Fruit fly (Drosophila melanogaster): ENCODE measurements around the gene CG15022.
A peak's percentile ranks its signal among the peaks of the same experiment; 100 is the strongest.

CG15022 gene

DNA sequence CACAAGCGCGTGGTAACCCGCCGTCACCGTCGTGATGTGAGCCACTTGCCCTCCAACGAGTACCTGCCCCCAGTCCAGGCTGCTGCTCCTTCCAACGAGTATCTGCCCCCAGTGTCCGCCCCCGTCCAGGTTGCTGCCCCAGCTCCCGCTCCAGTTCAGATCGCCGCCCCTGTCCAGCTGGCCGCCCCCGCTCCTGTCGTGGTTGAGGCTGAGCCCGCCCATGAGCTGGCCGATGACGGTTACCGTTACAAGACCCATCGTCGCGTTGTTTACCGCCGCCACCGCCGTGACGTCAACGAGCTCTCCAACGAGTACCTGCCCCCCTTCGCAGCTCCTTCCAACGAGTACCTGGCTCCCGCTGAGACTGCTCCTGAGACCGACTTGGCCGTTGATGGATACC is 20.6 kb upstream of the CG15022 start:
- no peak for TF ChIP-seq Clk (GFP tag; optimal IDR thresholded peaks at IDR 0.05)
- no peak for TF ChIP-seq cnc (optimal IDR thresholded peaks at IDR 0.05)
- no peak for TF ChIP-seq cic (GFP tag; optimal IDR thresholded peaks at IDR 0.05)
- no peak for TF ChIP-seq CG5204 (GFP tag; optimal IDR thresholded peaks at IDR 0.05)
- no peak for TF ChIP-seq Hr96 (GFP tag; optimal IDR thresholded peaks at IDR 0.05)
- TF ChIP-seq kay (GFP tag; ENCODE audit: borderline replicate concordance), result no peak
- no peak for TF ChIP-seq tj (GFP tag; optimal IDR thresholded peaks at IDR 0.05)
- TF ChIP-seq pad (GFP tag; optimal IDR thresholded peaks at IDR 0.05), result no peak
- TF ChIP-seq CG14711 (tag; optimal IDR thresholded peaks at IDR 0.05), result no peak
- TF ChIP-seq toe (GFP tag; optimal IDR thresholded peaks at IDR 0.05), result no peak

DNA sequence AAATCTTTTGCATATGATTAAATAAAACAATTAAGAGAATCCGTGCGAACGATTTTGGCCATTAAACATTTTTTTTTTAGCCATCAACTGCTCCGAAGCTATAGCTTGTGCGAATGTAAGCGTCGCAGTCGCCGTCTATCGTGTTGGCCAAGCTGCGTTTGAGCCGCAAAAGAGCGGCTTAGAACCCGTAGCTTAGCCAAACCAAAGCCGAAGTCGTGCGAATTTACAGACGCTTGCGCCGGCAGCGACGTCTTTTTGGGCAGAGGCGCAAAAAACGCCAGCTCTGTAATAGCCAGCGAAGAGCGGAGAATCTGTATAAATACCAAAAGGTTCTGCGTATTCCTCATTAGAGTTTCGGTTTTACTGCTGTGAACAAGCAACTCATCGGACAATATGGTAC is 19.8 kb upstream of the CG15022 start, which contains the start of gene CG7465:
Gene CG7465, plus strand, starts transcription at position 346 of the 400 bp plus-strand sequence.
- TF ChIP-seq CG14711 (tag; optimal IDR thresholded peaks at IDR 0.05), result no peak
- no peak for TF ChIP-seq bab1 (GFP tag; optimal IDR thresholded peaks at IDR 0.05)
- TF ChIP-seq tj (GFP tag; optimal IDR thresholded peaks at IDR 0.05), result no peak
- TF ChIP-seq cnc (optimal IDR thresholded peaks at IDR 0.05), result no peak
- no peak for TF ChIP-seq CG12768 (GFP tag; optimal IDR thresholded peaks at IDR 0.05)
- TF ChIP-seq CG1620 (GFP tag; optimal IDR thresholded peaks at IDR 0.05), result no peak
- TF ChIP-seq Clk (GFP tag; optimal IDR thresholded peaks at IDR 0.05), result no peak
- TF ChIP-seq CG33017 (tag; optimal IDR thresholded peaks at IDR 0.05), result no peak
- no peak for TF ChIP-seq ovo (GFP tag; optimal IDR thresholded peaks at IDR 0.05)
- TF ChIP-seq CG5204 (GFP tag; optimal IDR thresholded peaks at IDR 0.05), result no peak
- no peak for TF ChIP-seq CG7045 (GFP tag; optimal IDR thresholded peaks at IDR 0.05)
- no peak for TF ChIP-seq pad (GFP tag; optimal IDR thresholded peaks at IDR 0.05)
- no peak for TF ChIP-seq kay (GFP tag; ENCODE audit: borderline replicate concordance)
- TF ChIP-seq toe (GFP tag; optimal IDR thresholded peaks at IDR 0.05), result no peak

DNA sequence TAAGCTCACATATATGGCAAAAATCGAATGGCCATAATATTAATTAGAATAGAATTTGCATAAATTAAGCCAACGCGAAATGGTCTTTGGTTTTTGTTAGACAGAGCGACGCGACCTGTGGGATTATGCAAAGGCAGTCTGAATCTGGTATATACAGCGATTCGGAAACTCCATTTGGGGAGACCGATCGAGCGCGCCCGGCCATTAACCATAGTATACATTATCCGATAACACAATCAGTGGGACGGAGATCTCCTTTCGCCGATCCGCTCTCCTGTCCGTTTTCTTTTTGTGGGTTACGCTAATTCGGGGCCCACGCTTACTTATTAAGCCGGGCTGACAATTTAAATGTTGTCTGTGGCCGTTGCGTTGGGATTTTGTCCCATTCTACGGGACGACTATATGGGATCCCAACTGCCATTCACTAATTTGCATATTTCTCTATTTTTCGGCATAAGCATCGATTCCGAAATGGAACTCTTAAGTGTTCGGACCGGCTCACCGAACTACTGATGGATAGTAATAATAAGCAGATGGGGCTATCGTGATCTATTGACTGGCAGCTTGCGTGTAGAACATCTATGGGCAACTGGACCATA is 17.6 kb upstream of the CG15022 start:
- TF ChIP-seq CG7045 (GFP tag; optimal IDR thresholded peaks at IDR 0.05), result no peak
- TF ChIP-seq Hr96 (GFP tag; optimal IDR thresholded peaks at IDR 0.05), result no peak
- TF ChIP-seq Crg-1 (GFP tag; optimal IDR thresholded peaks at IDR 0.05), result no peak
- no peak for TF ChIP-seq cnc (optimal IDR thresholded peaks at IDR 0.05)
- TF ChIP-seq kay (GFP tag; ENCODE audit: borderline replicate concordance), result no peak
- no peak for TF ChIP-seq bab1 (GFP tag; optimal IDR thresholded peaks at IDR 0.05)
- TF ChIP-seq ovo (GFP tag; optimal IDR thresholded peaks at IDR 0.05), result no peak
- no peak for TF ChIP-seq CG5204 (GFP tag; optimal IDR thresholded peaks at IDR 0.05)
- no peak for TF ChIP-seq CG1620 (GFP tag; optimal IDR thresholded peaks at IDR 0.05)
- TF ChIP-seq CG33017 (tag; optimal IDR thresholded peaks at IDR 0.05), result no peak
- no peak for TF ChIP-seq Clk (GFP tag; optimal IDR thresholded peaks at IDR 0.05)

DNA sequence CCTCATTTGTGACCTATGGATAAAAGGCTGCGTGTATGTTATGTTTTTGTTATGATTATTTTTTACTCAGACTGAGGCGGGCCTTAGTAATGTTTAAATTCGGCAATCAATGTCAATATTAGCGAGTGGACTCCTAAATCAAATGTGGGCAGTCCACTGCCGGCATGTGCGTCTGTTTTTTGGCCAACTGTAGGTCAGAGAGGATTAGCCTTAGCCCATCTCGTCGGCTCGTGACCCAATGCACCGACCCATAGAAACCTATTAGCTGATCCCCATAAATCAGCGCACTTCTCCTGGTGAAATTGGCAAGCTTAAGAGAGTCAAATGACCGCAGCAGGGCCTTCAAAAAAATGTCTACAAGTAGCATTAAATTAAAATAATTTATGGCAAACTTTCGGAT is 15.6 kb upstream of the CG15022 start:
- TF ChIP-seq CG11617 (GFP tag; optimal IDR thresholded peaks at IDR 0.05) (no peak), CG7101 (tag; optimal IDR thresholded peaks at IDR 0.05) (no peak), CG5204 (GFP tag; optimal IDR thresholded peaks at IDR 0.05) (no peak), cic (GFP tag; optimal IDR thresholded peaks at IDR 0.05) (no peak), tj (GFP tag; optimal IDR thresholded peaks at IDR 0.05) (no peak), Hr96 (GFP tag; optimal IDR thresholded peaks at IDR 0.05) (no peak), Mnt (GFP tag; optimal IDR thresholded peaks at IDR 0.05) (no peak), Clk (GFP tag; optimal IDR thresholded peaks at IDR 0.05) (no peak), CG33017 (tag; optimal IDR thresholded peaks at IDR 0.05) (no peak), bab1 (GFP tag; optimal IDR thresholded peaks at IDR 0.05) (no peak), cnc (optimal IDR thresholded peaks at IDR 0.05) (no peak), kay (GFP tag; ENCODE audit: borderline replicate concordance) (no peak), toe (GFP tag; optimal IDR thresholded peaks at IDR 0.05) (no peak)

DNA sequence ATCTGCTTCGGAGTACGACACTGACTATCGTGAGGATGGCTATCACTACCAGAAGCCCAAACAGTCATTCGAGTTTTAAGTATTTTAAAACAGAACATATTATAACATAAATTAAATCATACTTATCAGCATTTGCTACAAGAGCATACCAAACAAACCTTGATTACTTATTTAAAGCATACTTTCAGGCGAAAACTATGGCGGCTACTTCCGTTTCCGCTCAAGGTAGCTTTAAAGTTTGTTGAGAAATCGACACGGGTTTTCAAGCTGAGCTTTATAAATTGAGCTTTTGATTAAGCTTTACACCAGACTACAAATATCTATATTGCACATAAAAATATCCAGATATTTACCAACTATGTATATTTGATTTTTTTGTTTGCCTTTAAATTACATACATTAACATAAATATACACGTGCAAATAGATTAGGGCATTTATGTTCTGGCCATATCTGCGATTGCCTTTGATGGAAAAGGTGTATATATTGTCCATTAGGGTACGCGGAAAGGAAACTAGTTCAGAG is 14.9 kb upstream of the CG15022 start:
- TF ChIP-seq CG33017 (tag; optimal IDR thresholded peaks at IDR 0.05) (no peak), CG1620 (GFP tag; optimal IDR thresholded peaks at IDR 0.05) (no peak), Hr96 (GFP tag; optimal IDR thresholded peaks at IDR 0.05) (no peak), bab1 (GFP tag; optimal IDR thresholded peaks at IDR 0.05) (peak; percentile 91), toe (GFP tag; optimal IDR thresholded peaks at IDR 0.05) (no peak), CG7045 (GFP tag; optimal IDR thresholded peaks at IDR 0.05) (peak; percentile 48), CG14711 (tag; optimal IDR thresholded peaks at IDR 0.05) (peak; percentile 23)

dm6 chr3L:4472768-4473167 is 12.7 kb upstream of the CG15022 start, which contains the start of gene CG11349:
TSS of gene CG11349 (plus strand) at chr3L:4473068.
- TF ChIP-seq bab1 (GFP tag; optimal IDR thresholded peaks at IDR 0.05) (no peak), CG33017 (tag; optimal IDR thresholded peaks at IDR 0.05) (no peak), pad (GFP tag; optimal IDR thresholded peaks at IDR 0.05) (no peak), cic (GFP tag; optimal IDR thresholded peaks at IDR 0.05) (no peak), Crg-1 (GFP tag; optimal IDR thresholded peaks at IDR 0.05) (no peak), kay (GFP tag; ENCODE audit: borderline replicate concordance) (no peak), toe (GFP tag; optimal IDR thresholded peaks at IDR 0.05) (no peak), Clk (GFP tag; optimal IDR thresholded peaks at IDR 0.05) (no peak), Mnt (GFP tag; optimal IDR thresholded peaks at IDR 0.05) (no peak), tj (GFP tag; optimal IDR thresholded peaks at IDR 0.05) (no peak), CG14711 (tag; optimal IDR thresholded peaks at IDR 0.05) (no peak), cnc (optimal IDR thresholded peaks at IDR 0.05) (no peak)

dm6 chr3L:4471449-4471848 is 11.3 kb upstream of the CG15022 start, which contains the start of gene CG32248:
TSS of gene CG32248 (plus strand) at chr3L:4471749.
- TF ChIP-seq CG14711 (tag; optimal IDR thresholded peaks at IDR 0.05) (no peak), toe (GFP tag; optimal IDR thresholded peaks at IDR 0.05) (no peak), bab1 (GFP tag; optimal IDR thresholded peaks at IDR 0.05) (no peak), ovo (GFP tag; optimal IDR thresholded peaks at IDR 0.05) (no peak)

Measured in whole organism, adult.